Fruit fly (Drosophila melanogaster): ENCODE results near the gene CG2975.

The CG2975 gene

dm6 chr2L:2830341-2830800 lies 9.6 kb upstream of the CG2975 start (continued):
- TF ChIP-seq CG4328 (GFP tag; optimal IDR thresholded peaks at IDR 0.05) (peak; percentile 87), maf-S (GFP tag; optimal IDR thresholded peaks at IDR 0.05) (peak; percentile 41), CG12942 (GFP tag; optimal IDR thresholded peaks at IDR 0.05) (peak; percentile 61), cas (GFP tag; IDR thresholded peaks at IDR 0.05) (0 out of 2 replicates have a peak, but pooled peaks have one; percentile 10), nom (GFP tag; optimal IDR thresholded peaks at IDR 0.05) (peak; percentile 78), CG17912 (GFP tag; optimal IDR thresholded peaks at IDR 0.05) (no peak), CG8089 (GFP tag; optimal IDR thresholded peaks at IDR 0.05) (no peak), Asciz (GFP tag; optimal IDR thresholded peaks at IDR 0.05) (peak; percentile 93), grn (GFP tag; optimal IDR thresholded peaks at IDR 0.05) (no peak), CG6683 (GFP tag; optimal IDR thresholded peaks at IDR 0.05) (peak; percentile 77), Elba2 (GFP tag; optimal IDR thresholded peaks at IDR 0.05) (no peak), CG1832 (GFP tag; optimal IDR thresholded peaks at IDR 0.05) (no peak), CG4820 (GFP tag; optimal IDR thresholded peaks at IDR 0.05) (peak; percentile 89), bigmax (GFP tag; optimal IDR thresholded peaks at IDR 0.05) (no peak), HmgD (GFP tag; optimal IDR thresholded peaks at IDR 0.05) (no peak), Hmx (GFP tag; optimal IDR thresholded peaks at IDR 0.05) (peak; percentile 74), pum (GFP tag; optimal IDR thresholded peaks at IDR 0.05) (peak; percentile 60), Deaf1 (tag; optimal IDR thresholded peaks at IDR 0.05) (peak; percentile 54), CG8388 (GFP tag; optimal IDR thresholded peaks at IDR 0.05) (peak; percentile 87), sisA (GFP tag; IDR thresholded peaks at IDR 0.05) (peak; percentile 68), CG14050 (GFP tag; IDR thresholded peaks at IDR 0.05) (peak; percentile 57; the same call in 2 of the 3 replicates), hbn (GFP tag; IDR thresholded peaks at IDR 0.05; ENCODE audit: partially characterized antibody) (no peak), CG31441 (GFP tag; IDR thresholded peaks at IDR 0.05) (peak; percentile 94), CG15514 (GFP tag; optimal IDR thresholded peaks at IDR 0.05) (peak; percentile 47), HLH54F (GFP tag; optimal IDR thresholded peaks at IDR 0.05) (peak; percentile 50), Nf-YC (tag; optimal IDR thresholded peaks at IDR 0.05) (peak; percentile 82), Six4 (GFP tag; optimal IDR thresholded peaks at IDR 0.05) (peak; percentile 86), MTF-1 (GFP tag; optimal IDR thresholded peaks at IDR 0.05; ENCODE audit: borderline replicate concordance) (no peak), Camta (GFP tag; optimal IDR thresholded peaks at IDR 0.05) (peak; percentile 70), CG10147 (GFP tag; optimal IDR thresholded peaks at IDR 0.05) (peak; percentile 93), CG30431 (GFP tag; optimal IDR thresholded peaks at IDR 0.05) (peak; percentile 77), hb (GFP tag; IDR thresholded peaks at IDR 0.05; ENCODE audit: partially characterized antibody) (no peak), CG12071 (GFP tag; optimal IDR thresholded peaks at IDR 0.05) (peak; percentile 28), Hr39 (optimal IDR thresholded peaks at IDR 0.05) (no peak), emc (GFP tag; optimal IDR thresholded peaks at IDR 0.05) (no peak), trem (tag; optimal IDR thresholded peaks at IDR 0.05) (peak; percentile 85), odd (GFP tag; optimal IDR thresholded peaks at IDR 0.05) (peak; percentile 93), Nf-YA (GFP tag; IDR thresholded peaks at IDR 0.05) (peak; percentile 47), tin (GFP tag; optimal IDR thresholded peaks at IDR 0.05) (peak; percentile 89), CG15011 (GFP tag; optimal IDR thresholded peaks at IDR 0.05) (peak; percentile 86), CG4360 (GFP tag; IDR thresholded peaks at IDR 0.05) (no peak), cwo (GFP tag; optimal IDR thresholded peaks at IDR 0.05) (peak; percentile 77), unc-4 (GFP tag; IDR thresholded peaks at IDR 0.05; ENCODE audit: partially characterized antibody) (no peak), Adf1 (GFP tag; IDR thresholded peaks at IDR 0.05) (peak; percentile 30; the same call in 1 of the 2 replicates), CG7372 (GFP tag; IDR thresholded peaks at IDR 0.05) (peak; percentile 72), cato (GFP tag; optimal IDR thresholded peaks at IDR 0.05; ENCODE audit: borderline replicate concordance) (peak; percentile 55), zfh2 (GFP tag; optimal IDR thresholded peaks at IDR 0.05) (peak; percentile 52), CG12744 (GFP tag; optimal IDR thresholded peaks at IDR 0.05) (peak; percentile 46), CG12219 (GFP tag; optimal IDR thresholded peaks at IDR 0.05) (peak; percentile 72), HLH3B (GFP tag; IDR thresholded peaks at IDR 0.05) (peak; percentile 74), so (GFP tag; IDR thresholded peaks at IDR 0.05) (peak; percentile 82)

All from whole organism, embryonic.